Worm (Caenorhabditis elegans): ENCODE measurements around the gene clec-205.
"Not testable (repeated sequence)": the region's sequence is repeated elsewhere in the genome, so short reads cannot be mapped to it uniquely, and the experiment has no call there.

ce11 chrV:1814784-1815183, 54.1 kb downstream of the clec-205 start, which contains the start of gene Y46H3A.5:
- not testable (repeated sequence) for TF ChIP-seq lin-13 (GFP tag; optimal IDR thresholded peaks at IDR 0.05); daf-8 (GFP tag; IDR thresholded peaks at IDR 0.05); ZK546.5 (tag; optimal IDR thresholded peaks at IDR 0.05); nhr-28 (tag; optimal IDR thresholded peaks at IDR 0.05); snpc-4 (tag; optimal IDR thresholded peaks at IDR 0.05); Y5F2A.4 (GFP tag; optimal IDR thresholded peaks at IDR 0.05)
